Fruit fly (Drosophila melanogaster): ENCODE measurements around the gene cort.

Gene cort

dm6 chr2L:6648163-6648628 lies 28.2 kb downstream of the cort start:
- peak; percentile 95 for TF ChIP-seq noc (tag; optimal IDR thresholded peaks at IDR 0.05)

- peak; percentile 92 for TF ChIP-seq noc (tag; optimal IDR thresholded peaks at IDR 0.05)
Measured at dm6 chr2L:6647103-6647711, 29.2 kb downstream of the cort start.

dm6 chr2L:6644421-6645059 lies 31.9 kb downstream of the cort start:
- peak; percentile 33 for TF ChIP-seq noc (tag; optimal IDR thresholded peaks at IDR 0.05)

dm6 chr2L:6643218-6643756 lies 33.1 kb downstream of the cort start:
- peak; percentile 33 for TF ChIP-seq noc (tag; optimal IDR thresholded peaks at IDR 0.05)

- no peak for TF ChIP-seq noc (tag; optimal IDR thresholded peaks at IDR 0.05)
Measured at dm6 chr2L:6632307-6632706, 44.1 kb downstream of the cort start, which contains the start of gene Oatp26F. TSS of gene Oatp26F (minus strand) at chr2L:6632407.
